Worm (Caenorhabditis elegans) whole organism, L2 larva: ENCODE results near the gene mrpl-16.

Source experiments
- alr-1 ChIP-seq: fragments of 150-350 bp; optimal IDR thresholded peaks from 2 replicates; lab custom pipeline; 2014; ENCODE audit warnings: missing biosample characterization, missing genetic modification characterization
- ama-1 ChIP-seq: fragments of 150-350 bp; optimal IDR thresholded peaks from 2 replicates; lab custom pipeline; 2018; ENCODE audit warnings: inconsistent platforms
- ceh-82 ChIP-seq: fragments of 150-350 bp; optimal IDR thresholded peaks from 2 replicates; lab custom pipeline; 2014; ENCODE audit warnings: missing biosample characterization, missing genetic modification characterization
- elt-3 ChIP-seq: sonication (generic microtip); optimal IDR thresholded peaks from 2 replicates; lab custom pipeline; 2017; ENCODE audit warnings: missing biosample characterization, missing genetic modification characterization
- lin-13 ChIP-seq: fragments of 150-350 bp; optimal IDR thresholded peaks from 2 replicates; lab custom pipeline; 2014; ENCODE audit warnings: missing biosample characterization, missing genetic modification reagents, missing genetic modification characterization
- lin-39 ChIP-seq: fragments of 150-350 bp; optimal IDR thresholded peaks from 2 replicates; lab custom pipeline; 2014; ENCODE audit warnings: missing biosample characterization, missing genetic modification reagents, missing genetic modification characterization
- mab-5 ChIP-seq: fragments of 150-350 bp; optimal IDR thresholded peaks from 2 replicates; lab custom pipeline; 2014; ENCODE audit warnings: missing biosample characterization, missing genetic modification characterization
- mdl-1 ChIP-seq, 2 experiments: fragments of 150-350 bp in 1 of 2; sonication (generic microtip) in 1 of 2; optimal IDR thresholded peaks; 2 replicates each; lab custom pipeline; 2017; ENCODE audit warnings: missing biosample characterization in 2 of 2, missing genetic modification characterization in 2 of 2
- nhr-10 ChIP-seq: sonication (generic microtip); optimal IDR thresholded peaks from 2 replicates; lab custom pipeline; 2017; ENCODE audit warnings: missing biosample characterization, missing genetic modification characterization
- unc-55 ChIP-seq: fragments of 150-350 bp; sonication (generic microtip); optimal IDR thresholded peaks from 3 replicates; lab custom pipeline; 2014; ENCODE audit warnings: missing biosample characterization, missing genetic modification reagents, missing genetic modification characterization
- unc-62 ChIP-seq: fragments of 150-350 bp; optimal IDR thresholded peaks from 2 replicates; lab custom pipeline; 2014; ENCODE audit warnings: missing biosample characterization, missing genetic modification reagents, missing genetic modification characterization
- ztf-11 ChIP-seq: sonication (generic microtip); optimal IDR thresholded peaks from 2 replicates; lab custom pipeline; 2017; ENCODE audit warnings: missing biosample characterization, missing genetic modification characterization

DNA sequence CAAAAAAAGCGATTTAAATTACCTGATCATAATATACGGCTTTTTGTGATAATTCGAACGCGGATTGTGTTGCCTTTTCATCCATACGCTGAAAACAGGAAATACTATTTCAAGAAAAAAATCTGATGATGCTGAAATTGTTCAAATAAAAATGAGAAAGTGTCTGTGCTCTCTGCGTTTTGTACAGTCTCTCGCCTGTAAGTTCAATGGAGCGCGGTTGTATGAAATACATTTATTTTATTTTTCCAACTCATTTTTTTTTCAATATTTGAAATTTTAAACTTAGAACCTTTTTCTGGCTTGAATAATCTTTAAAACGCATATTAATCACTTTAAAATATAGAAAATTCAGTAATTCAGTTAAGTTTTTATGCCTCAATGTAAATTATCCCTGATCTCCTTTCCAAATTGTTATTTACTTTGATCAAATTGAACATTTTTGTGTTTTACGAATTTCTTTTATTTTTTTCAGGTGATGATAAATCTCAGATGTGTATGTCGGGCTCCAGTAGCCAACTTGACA, at the start of gene mrpl-16, which contains the start of gene clp-2:
- no peak for TF ChIP-seq unc-62 (GFP tag; lab: Kevin White, UChicago)
- TF ChIP-seq lin-39 (tag; lab: Kevin White, UChicago) = no peak
- no peak for TF ChIP-seq ztf-11 (tag; lab: Kevin White, UChicago)
- peak; percentile 59 for TF ChIP-seq unc-55 (GFP tag; lab: Kevin White, UChicago)
- no peak for TF ChIP-seq ama-1 (lab: Kevin White, UChicago)
- no peak for TF ChIP-seq alr-1 (tag; lab: Kevin White, UChicago)
- no peak for TF ChIP-seq elt-3
- TF ChIP-seq mdl-1 (tag; optimal IDR thresholded peaks at IDR 0.05; lab: Kevin White, UChicago) = no peak
- no peak for TF ChIP-seq ceh-82 (tag; lab: Kevin White, UChicago)
- no peak for TF ChIP-seq lin-13 (GFP tag; lab: Kevin White, UChicago)
- no peak for TF ChIP-seq mab-5
- TF ChIP-seq nhr-10 = no peak
